Worm (Caenorhabditis elegans): ENCODE data around the gene nlp-80.

nlp-80 gene

DNA sequence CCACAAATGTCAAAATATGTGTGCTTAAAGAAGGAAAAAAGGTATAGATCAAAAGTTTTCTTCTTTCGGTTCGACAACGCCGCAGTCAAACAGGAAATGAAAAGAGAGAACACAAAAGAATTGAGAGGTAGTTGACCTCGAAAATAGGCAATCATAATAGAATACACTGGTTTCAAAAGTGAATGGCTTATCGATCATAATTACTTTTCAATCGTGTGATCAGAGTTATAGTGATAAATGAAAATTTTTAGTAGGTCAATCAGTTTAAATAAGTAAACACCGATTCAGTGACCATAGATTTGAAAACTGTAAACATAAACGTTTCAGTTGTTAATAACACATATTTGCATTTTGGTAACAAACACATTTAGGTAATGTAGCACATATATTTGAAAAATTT is 5.0 kb upstream of the nlp-80 start:
- TF ChIP-seq egl-27 (tag; optimal IDR thresholded peaks at IDR 0.05) (no peak), sptf-1 (tag; optimal IDR thresholded peaks at IDR 0.05) (no peak), unc-98 (GFP tag; IDR thresholded peaks at IDR 0.05) (no peak), nhr-76 (tag; optimal IDR thresholded peaks at IDR 0.05) (no peak), nhr-28 (tag; optimal IDR thresholded peaks at IDR 0.05) (no peak), snpc-4 (tag; optimal IDR thresholded peaks at IDR 0.05) (no peak), ceh-8 (GFP tag; optimal IDR thresholded peaks at IDR 0.05) (no peak), nhr-84 (tag; optimal IDR thresholded peaks at IDR 0.05) (no peak), hpl-2 (GFP tag; optimal IDR thresholded peaks at IDR 0.05) (no peak), lin-14 (GFP tag; optimal IDR thresholded peaks at IDR 0.05) (peak; percentile 63), unc-30 (tag; optimal IDR thresholded peaks at IDR 0.05) (no peak), blmp-1 (tag; optimal IDR thresholded peaks at IDR 0.05) (peak; percentile 58), mab-9 (GFP tag; IDR thresholded peaks at IDR 0.05) (no peak), nhr-85 (tag) (peak; percentile 73), ceh-88 (GFP tag; IDR thresholded peaks at IDR 0.05) (no peak), C16A3.4 (tag; optimal IDR thresholded peaks at IDR 0.05) (peak; percentile 20), nhr-20 (tag; optimal IDR thresholded peaks at IDR 0.05) (peak; percentile 16), pag-3 (tag; optimal IDR thresholded peaks at IDR 0.05; ENCODE audit: borderline replicate concordance, insufficient read depth) (no peak), lin-35 (GFP tag; optimal IDR thresholded peaks at IDR 0.05) (peak in 1 of 2 experiments; percentile 18), elt-2 (tag; optimal IDR thresholded peaks at IDR 0.05) (peak; percentile 25), C04F5.9 (tag; optimal IDR thresholded peaks at IDR 0.05) (no peak), zip-4 (GFP tag; optimal IDR thresholded peaks at IDR 0.05) (no peak), mef-2 (tag; optimal IDR thresholded peaks at IDR 0.05) (no peak), jun-1 (tag; optimal IDR thresholded peaks at IDR 0.05) (no peak)

DNA sequence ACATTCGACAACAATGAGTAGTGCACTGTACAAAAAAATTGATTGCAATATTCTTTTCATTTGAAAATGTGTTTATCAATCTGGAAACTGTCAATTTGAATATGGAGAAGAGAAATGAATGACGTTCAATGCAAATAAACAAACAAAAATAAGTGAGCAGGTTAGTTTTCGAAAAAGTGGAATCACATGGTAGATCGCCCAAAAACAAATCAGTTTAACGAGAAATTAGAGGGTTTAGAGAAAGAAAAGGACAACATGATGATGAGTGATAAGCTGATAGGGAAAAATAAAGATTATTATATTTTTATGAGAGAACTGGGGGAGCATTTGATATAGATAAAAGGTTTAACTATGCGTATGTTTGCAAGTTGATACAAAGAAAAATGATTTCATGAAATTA is 3.9 kb upstream of the nlp-80 start, which contains the start of gene T04C12.8:
T04C12.8 (minus strand) TSS at position 82 of the 400 bp plus-strand sequence.
- TF ChIP-seq lin-14 (GFP tag; optimal IDR thresholded peaks at IDR 0.05) (peak; percentile 49), nhr-47 (tag; optimal IDR thresholded peaks at IDR 0.05) (peak; percentile 5), vab-15 (tag; optimal IDR thresholded peaks at IDR 0.05) (no peak), unc-98 (GFP tag; IDR thresholded peaks at IDR 0.05) (no peak), ceh-82 (tag; optimal IDR thresholded peaks at IDR 0.05) (no peak), nhr-84 (tag; optimal IDR thresholded peaks at IDR 0.05) (no peak), lin-35 (GFP tag; optimal IDR thresholded peaks at IDR 0.05) (peak in 1 of 2 experiments; percentile 41), mep-1 (tag; optimal IDR thresholded peaks at IDR 0.05) (no peak), mdl-1 (tag; optimal IDR thresholded peaks at IDR 0.05) (no peak), fos-1 (tag; optimal IDR thresholded peaks at IDR 0.05) (no peak), tlp-1 (tag; optimal IDR thresholded peaks at IDR 0.05) (peak; percentile 48), C04F5.9 (tag; optimal IDR thresholded peaks at IDR 0.05) (no peak), sptf-1 (tag; optimal IDR thresholded peaks at IDR 0.05) (no peak), nhr-19 (GFP tag; conservative IDR thresholded peaks at IDR 0.05) (0 out of 2 replicates have a peak, but pooled peaks have one; percentile 10), elt-3 (tag; optimal IDR thresholded peaks at IDR 0.05) (peak in 1 of 6 experiments; percentile 4), nhr-90 (tag; optimal IDR thresholded peaks at IDR 0.05; ENCODE audit: poor library complexity) (peak; percentile 35), dsc-1 (tag; optimal IDR thresholded peaks at IDR 0.05) (peak; percentile 78), elt-2 (tag; optimal IDR thresholded peaks at IDR 0.05) (peak; percentile 98), nhr-85 (tag) (peak; percentile 28), efl-3 (GFP tag; optimal IDR thresholded peaks at IDR 0.05) (no peak), nhr-71 (tag; optimal IDR thresholded peaks at IDR 0.05) (peak; percentile 51), efl-1 (optimal IDR thresholded peaks at IDR 0.05) (no peak), efl-1 (GFP tag; optimal IDR thresholded peaks at IDR 0.05 in 1 of 2) (peak in 1 of 2 experiments; percentile 27), egl-13 (tag; optimal IDR thresholded peaks at IDR 0.05) (peak; percentile 23), jun-1 (tag; optimal IDR thresholded peaks at IDR 0.05) (peak; percentile 48), nhr-237 (tag; optimal IDR thresholded peaks at IDR 0.05) (no peak), rnt-1 (tag; optimal IDR thresholded peaks at IDR 0.05) (no peak), blmp-1 (tag; optimal IDR thresholded peaks at IDR 0.05) (peak; percentile 3), pqm-1 (tag; optimal IDR thresholded peaks at IDR 0.05) (peak; percentile 24), nhr-20 (tag; optimal IDR thresholded peaks at IDR 0.05) (peak; percentile 25)

All from whole organism, L1 larva.